Fruit fly (Drosophila melanogaster): ENCODE measurements around the gene Grip.

Grip gene

dm6 chrX:5952265-5952664 is 13.8 kb upstream of the Grip start, which contains the start of gene CG6048:
Gene CG6048 (plus strand): TSS chrX:5952565.
- TF ChIP-seq zf30C (GFP tag; optimal IDR thresholded peaks at IDR 0.05): no peak
- no peak for TF ChIP-seq C15 (GFP tag; IDR thresholded peaks at IDR 0.05)
- no peak for TF ChIP-seq CG9817 (tag; optimal IDR thresholded peaks at IDR 0.05)
- TF ChIP-seq exex (tag; optimal IDR thresholded peaks at IDR 0.05): peak; percentile 21

- TF ChIP-seq zen (tag; optimal IDR thresholded peaks at IDR 0.05) (no peak), CG13123 (GFP tag; optimal IDR thresholded peaks at IDR 0.05) (no peak), psq (GFP tag; optimal IDR thresholded peaks at IDR 0.05) (no peak), row (GFP tag; IDR thresholded peaks at IDR 0.05) (no peak), ken (GFP tag; IDR thresholded peaks at IDR 0.05) (no peak), yki (optimal IDR thresholded peaks at IDR 0.05) (no peak), CG10654 (GFP tag; optimal IDR thresholded peaks at IDR 0.05) (no peak), esg (GFP tag; conservative IDR thresholded peaks at IDR 0.05) (no peak), sima (GFP tag; optimal IDR thresholded peaks at IDR 0.05) (no peak), exex (tag; optimal IDR thresholded peaks at IDR 0.05) (peak; percentile 85), CG18011 (GFP tag; optimal IDR thresholded peaks at IDR 0.05) (no peak), chinmo (GFP tag; IDR thresholded peaks at IDR 0.05; ENCODE audit: partially characterized antibody) (0 out of 4 replicates have a peak, but pooled peaks have one; percentile 60), CG8478 (optimal IDR thresholded peaks at IDR 0.05) (no peak), CG5245 (GFP tag; optimal IDR thresholded peaks at IDR 0.05) (no peak), az2 (GFP tag; optimal IDR thresholded peaks at IDR 0.05) (no peak), trem (tag; optimal IDR thresholded peaks at IDR 0.05) (no peak), Deaf1 (tag; optimal IDR thresholded peaks at IDR 0.05) (peak; percentile 67), sug (tag; optimal IDR thresholded peaks at IDR 0.05) (peak; percentile 1), Tbp (GFP tag; optimal IDR thresholded peaks at IDR 0.05) (no peak), CG2116 (GFP tag; optimal IDR thresholded peaks at IDR 0.05) (no peak), CG11504 (tag; optimal IDR thresholded peaks at IDR 0.05) (no peak), C15 (GFP tag; IDR thresholded peaks at IDR 0.05) (no peak), ftz-f1 (GFP tag; optimal IDR thresholded peaks at IDR 0.05) (no peak), NfI (GFP tag; optimal IDR thresholded peaks at IDR 0.05) (no peak), CG10267 (tag; optimal IDR thresholded peaks at IDR 0.05) (no peak), tgo (GFP tag; IDR thresholded peaks at IDR 0.05) (no peak), ase (GFP tag; IDR thresholded peaks at IDR 0.05) (no peak), Mad (GFP tag; optimal IDR thresholded peaks at IDR 0.05) (no peak), CG34376 (GFP tag; optimal IDR thresholded peaks at IDR 0.05) (peak; percentile 34), CG18764 (GFP tag; optimal IDR thresholded peaks at IDR 0.05) (no peak), grn (GFP tag; optimal IDR thresholded peaks at IDR 0.05) (peak; percentile 14), seq (GFP tag; IDR thresholded peaks at IDR 0.05) (no peak), bab2 (GFP tag; optimal IDR thresholded peaks at IDR 0.05) (no peak), Pdp1 (GFP tag; optimal IDR thresholded peaks at IDR 0.05) (peak in 1 of 2 experiments; percentile 15), CG3163 (GFP tag; optimal IDR thresholded peaks at IDR 0.05) (no peak), Ravus (GFP tag; IDR thresholded peaks at IDR 0.05) (no peak), HLHmδ (GFP tag; optimal IDR thresholded peaks at IDR 0.05) (no peak), CG10274 (GFP tag; optimal IDR thresholded peaks at IDR 0.05) (no peak), CG3407 (GFP tag; optimal IDR thresholded peaks at IDR 0.05) (no peak), shn (GFP tag; optimal IDR thresholded peaks at IDR 0.05) (no peak), klu (GFP tag; IDR thresholded peaks at IDR 0.05) (no peak), CG9609 (GFP tag; optimal IDR thresholded peaks at IDR 0.05) (no peak), vvl (GFP tag; IDR thresholded peaks at IDR 0.05) (no peak), sens-2 (GFP tag; IDR thresholded peaks at IDR 0.05) (no peak), slbo (GFP tag; IDR thresholded peaks at IDR 0.05) (no peak), Doc3 (GFP tag; IDR thresholded peaks at IDR 0.05; ENCODE audit: partially characterized antibody) (no peak)
Observed at dm6 chrX:5955207-5955679, 10.8 kb upstream of the Grip start, which contains the start of gene CG6067. Gene CG6067 (plus strand): TSS chrX:5955629.
